Worm (Caenorhabditis elegans) whole organism, L1 larva: ENCODE results near the gene Y51A2B.5.

Experiments used
- ceh-82 ChIP-seq, 3 experiments: fragments of 150-350 bp in 1 of 3; sonication (generic microtip) in 2 of 3; optimal IDR thresholded peaks; 2 replicates each; lab custom pipeline; 2014 to 2017; ENCODE audit warnings: missing biosample characterization in 3 of 3, missing genetic modification characterization in 3 of 3
- efl-3 ChIP-seq: fragments of 200-800 bp; sonication (Bioruptor generic); optimal IDR thresholded peaks from 2 replicates; lab custom pipeline; 2018; ENCODE audit warnings: mild to moderate bottlenecking, missing genetic modification characterization, missing compliant biosample characterization
- ets-5 ChIP-seq: fragments of 200-800 bp; sonication (Bioruptor generic); IDR thresholded peaks from 2 replicates; pipeline ENCODE4 v1.3.6; 2022; ENCODE audit warnings: missing genetic modification characterization, missing compliant biosample characterization
- nhr-77 ChIP-seq: fragments of 150-350 bp; optimal IDR thresholded peaks from 2 replicates; lab custom pipeline; 2014; ENCODE audit warnings: missing biosample characterization, missing genetic modification characterization

ce11 chrV:18394203-18394602, 5.1 kb downstream of the Y51A2B.5 start, which contains the start of gene Y51A2B.6:
- TF ChIP-seq ceh-82 (tag; optimal IDR thresholded peaks at IDR 0.05; lab: Kevin White, UChicago) (no peak), nhr-77 (tag; lab: Kevin White, UChicago) (no peak), efl-3 (GFP tag; lab: Kevin White, UChicago) (no peak), ets-5 (GFP tag; lab: Robert Waterston, UW) (no peak)
